Fruit fly (Drosophila melanogaster) S2 (cell line): Measurements from ENCODE around the gene Drice.

Experiments used
- CG8478 ChIP-seq: fragments of >200 bp; optimal IDR thresholded peaks from 2 replicates; lab custom pipeline; 2018
- CTCF ChIP-seq, 2 experiments: fragments of >200 bp; optimal IDR thresholded peaks; 2 replicates each; lab custom pipeline; 2018

DNA sequence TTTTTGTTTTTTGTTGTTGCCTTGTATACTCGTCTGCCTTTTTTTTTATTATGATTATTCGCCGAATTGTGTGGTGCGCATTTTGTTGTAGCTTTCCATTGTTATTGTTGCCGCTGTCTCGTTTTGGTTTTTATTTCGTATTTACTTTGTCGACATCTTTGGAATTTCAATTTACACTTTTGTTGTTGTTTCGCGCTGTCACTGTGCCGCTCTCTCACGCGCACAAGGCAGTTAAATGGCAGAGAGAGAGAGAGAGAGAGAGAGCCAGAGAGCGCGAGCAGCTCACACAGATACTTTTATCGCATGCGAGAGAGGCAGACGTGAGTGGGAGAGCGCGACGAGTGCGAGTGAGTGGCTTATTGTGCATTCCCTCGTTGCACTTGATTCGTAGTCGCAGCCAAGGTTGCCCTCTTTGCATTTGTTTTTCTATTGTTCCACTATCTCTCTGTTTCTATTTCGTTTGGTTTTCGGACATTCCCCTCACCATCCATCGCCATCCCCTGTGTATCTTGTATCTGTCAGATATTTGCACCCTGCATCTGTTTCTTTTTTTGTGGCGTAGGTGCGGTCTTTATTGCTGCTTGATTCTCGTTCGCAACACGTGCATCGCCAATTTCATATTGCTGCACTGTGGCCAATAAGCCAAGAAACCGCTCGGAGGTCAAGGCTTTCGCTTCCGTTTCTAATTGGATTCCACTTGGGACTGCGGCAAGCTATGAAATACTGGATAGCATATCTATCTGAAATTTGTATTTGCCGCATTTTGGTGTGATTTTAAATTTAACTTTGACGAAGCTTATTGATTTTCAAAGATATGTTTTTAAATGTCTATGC lies 24.9 kb upstream of the Drice start:
- peak; percentile 8 for TF ChIP-seq CG8478 (lab: Kevin White, UChicago)
- TF ChIP-seq CTCF (optimal IDR thresholded peaks at IDR 0.05; lab: Kevin White, UChicago), result peak in 1 of 2 experiments; percentile 8
